Worm (Caenorhabditis elegans) whole organism, early embryonic: ENCODE results near the gene capg-2.

Source experiments
- aly-1 ChIP-seq: sonication (generic microtip); optimal IDR thresholded peaks from 2 replicates; lab custom pipeline; 2016; ENCODE audit warnings: missing genetic modification characterization, missing compliant biosample characterization
- ama-1 ChIP-seq: fragments of 150-350 bp; optimal IDR thresholded peaks from 2 replicates; lab custom pipeline; 2014
- ets-7 ChIP-seq: sonication (generic microtip); optimal IDR thresholded peaks from 2 replicates; lab custom pipeline; 2016; ENCODE audit warnings: missing genotype, missing genetic modification characterization, missing compliant biosample characterization
- flt-1 ChIP-seq: fragments of 200-800 bp; sonication (Bioruptor generic); IDR thresholded peaks from 2 replicates; pipeline ENCODE4 v1.3.6; 2022; ENCODE audit warnings: missing genetic modification characterization, missing compliant biosample characterization
- hmg-4 ChIP-seq: fragments of 200-800 bp; sonication (Bioruptor generic); optimal IDR thresholded peaks from 2 replicates; lab custom pipeline; 2018; ENCODE audit warnings: mild to moderate bottlenecking, missing genetic modification characterization, missing compliant biosample characterization
- scrt-1 ChIP-seq: fragments of 200-800 bp; sonication (Bioruptor generic); IDR thresholded peaks from 2 replicates; pipeline ENCODE4 v1.3.6; 2022; ENCODE audit warnings: missing genetic modification characterization, missing compliant biosample characterization
- sea-1 ChIP-seq: fragments of 200-800 bp; sonication (Bioruptor generic); conservative IDR thresholded peaks from 2 replicates; pipeline ENCODE4 v1.3.6; 2022; ENCODE audit warnings: missing genetic modification characterization, missing compliant biosample characterization

DNA sequence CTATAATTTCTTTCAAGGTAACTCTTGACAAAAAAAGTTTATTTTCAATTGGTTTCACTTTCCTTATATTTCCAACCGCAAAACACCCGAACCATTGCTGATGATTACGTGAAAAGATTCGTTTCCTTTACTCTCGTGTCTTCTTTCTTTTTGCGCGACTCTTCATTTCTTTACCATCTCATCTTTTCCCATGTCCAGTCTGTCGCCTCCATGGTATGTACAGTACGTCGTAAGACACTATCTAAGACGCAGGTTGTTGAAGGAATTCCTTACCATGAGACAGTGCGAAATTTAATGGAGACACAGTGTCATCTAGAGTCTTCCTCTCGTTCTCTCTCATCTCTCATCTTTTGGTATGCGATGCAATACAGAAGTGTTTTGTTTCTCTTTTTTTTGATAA lies 28.5 kb downstream of the capg-2 start:
- no peak for TF ChIP-seq aly-1 (tag; lab: Kevin White, UChicago)
- no peak for TF ChIP-seq hmg-4 (GFP tag; lab: Kevin White, UChicago)
- TF ChIP-seq flt-1 (GFP tag; lab: Robert Waterston, UW) = no peak
- TF ChIP-seq sea-1 (GFP tag; lab: Robert Waterston, UW) = no peak
- no peak for TF ChIP-seq scrt-1 (GFP tag; lab: Robert Waterston, UW)
- no peak for TF ChIP-seq ets-7 (tag; lab: Kevin White, UChicago)
- TF ChIP-seq ama-1 (lab: Kevin White, UChicago) = no peak
